Fruit fly (Drosophila melanogaster) whole organism, embryonic: ENCODE results near the gene CG11664.
A peak's percentile ranks its signal among the peaks of the same experiment; 100 is the strongest.

Source experiments
- Atf3 ChIP-seq: fragments of 200-800 bp; sonication (Bioruptor generic); optimal IDR thresholded peaks from 3 replicates; lab custom pipeline; 2016; ENCODE audit warnings: missing biosample characterization, missing genetic modification characterization
- B-H1 ChIP-seq: fragments of 200-800 bp; sonication (Bioruptor generic); IDR thresholded peaks from 3 replicates; pipeline ENCODE4 v1.3.6; 2022; ENCODE audit warnings: missing biosample characterization, missing genetic modification characterization
- B-H2 ChIP-seq: fragments of 200-800 bp; sonication (Bioruptor generic); optimal IDR thresholded peaks from 2 replicates; lab custom pipeline; 2018; ENCODE audit warnings: missing biosample characterization, mild to moderate bottlenecking, missing genetic modification characterization
- CG10565 ChIP-seq: fragments of 200-800 bp; sonication (Bioruptor generic); optimal IDR thresholded peaks from 3 replicates; lab custom pipeline; 2016; ENCODE audit warnings: missing biosample characterization, mild to moderate bottlenecking, missing genetic modification characterization
- CG12104 ChIP-seq: fragments of 200-800 bp; sonication (Bioruptor generic); optimal IDR thresholded peaks from 3 replicates; lab custom pipeline; 2016; ENCODE audit warnings: missing biosample characterization, missing genetic modification characterization
- CG14441 ChIP-seq: fragments of 200-800 bp; sonication (Bioruptor generic); IDR thresholded peaks from 2 replicates; pipeline ENCODE4 v1.3.6; 2022; ENCODE audit warnings: missing biosample characterization, missing genetic modification characterization
- CG14710 ChIP-seq: fragments of 200-800 bp; sonication (Bioruptor generic); optimal IDR thresholded peaks from 3 replicates; lab custom pipeline; 2019; ENCODE audit warnings: missing biosample characterization, mild to moderate bottlenecking, missing genetic modification characterization, moderate library complexity
- CG15011 ChIP-seq: fragments of 200-800 bp; sonication (Bioruptor generic); optimal IDR thresholded peaks from 3 replicates; lab custom pipeline; 2018; ENCODE audit warnings: missing biosample characterization, mild to moderate bottlenecking, missing genetic modification characterization
- CG15269 ChIP-seq: fragments of 200-800 bp; sonication (Bioruptor generic); optimal IDR thresholded peaks from 2 replicates; lab custom pipeline; 2018; ENCODE audit warnings: missing biosample characterization, mild to moderate bottlenecking, missing genetic modification characterization, moderate library complexity
- CG1602 ChIP-seq: fragments of 200-800 bp; sonication (Bioruptor generic); optimal IDR thresholded peaks from 3 replicates; lab custom pipeline; 2016; ENCODE audit warnings: missing biosample characterization, missing genetic modification characterization
- CG1603 ChIP-seq: fragments of 200-800 bp; sonication (Bioruptor generic); optimal IDR thresholded peaks from 2 replicates; lab custom pipeline; 2019; ENCODE audit warnings: missing biosample characterization, mild to moderate bottlenecking, missing genetic modification characterization, moderate library complexity
- CG2116 ChIP-seq: fragments of 200-800 bp; sonication (Bioruptor generic); optimal IDR thresholded peaks from 3 replicates; lab custom pipeline; 2018; ENCODE audit warnings: missing biosample characterization, mild to moderate bottlenecking, missing genetic modification characterization
- CG2199 ChIP-seq: fragments of 200-800 bp; sonication (Bioruptor generic); IDR thresholded peaks from 3 replicates; pipeline ENCODE4 v1.3.6; 2022; ENCODE audit warnings: missing biosample characterization, missing genetic modification characterization
- CG31224 ChIP-seq: fragments of 200-800 bp; sonication (Bioruptor generic); IDR thresholded peaks from 2 replicates; pipeline ENCODE4 v1.3.6; 2022; ENCODE audit warnings: missing biosample characterization, missing genetic modification characterization
- CG4360 ChIP-seq: fragments of 200-800 bp; sonication (Bioruptor generic); IDR thresholded peaks from 2 replicates; pipeline ENCODE4 v1.3.6; 2022; ENCODE audit warnings: missing biosample characterization, missing genetic modification characterization
- CG5245 ChIP-seq: fragments of 200-800 bp; sonication (Bioruptor generic); optimal IDR thresholded peaks from 3 replicates; lab custom pipeline; 2016; ENCODE audit warnings: missing biosample characterization, missing genetic modification characterization
- CG6254 ChIP-seq: fragments of 200-800 bp; sonication (Bioruptor generic); optimal IDR thresholded peaks from 3 replicates; lab custom pipeline; 2017; ENCODE audit warnings: mild to moderate bottlenecking, missing biosample characterization, missing genetic modification reagents, missing genetic modification characterization
- CG8089 ChIP-seq: fragments of 200-800 bp; sonication (Bioruptor generic); optimal IDR thresholded peaks from 3 replicates; lab custom pipeline; 2016; ENCODE audit warnings: missing biosample characterization, missing genetic modification characterization
- CG8765 ChIP-seq: fragments of 200-800 bp; sonication (Bioruptor generic); IDR thresholded peaks from 2 replicates; pipeline ENCODE4 v1.3.6; 2022; ENCODE audit warnings: missing biosample characterization, missing genetic modification characterization
- CG9876 ChIP-seq: fragments of 200-800 bp; sonication (Bioruptor generic); optimal IDR thresholded peaks from 2 replicates; lab custom pipeline; 2016; ENCODE audit warnings: missing biosample characterization, missing genetic modification characterization
- Drgx ChIP-seq: fragments of 200-800 bp; sonication (Bioruptor generic); IDR thresholded peaks from 2 replicates; pipeline ENCODE4 v1.3.6; 2022; ENCODE audit warnings: missing biosample characterization, missing genetic modification characterization
- E2f1 ChIP-seq: fragments of 200-800 bp; sonication (Bioruptor generic); IDR thresholded peaks from 2 replicates; pipeline ENCODE4 v1.3.6; 2022; ENCODE audit warnings: missing biosample characterization, missing genetic modification characterization
- ERR ChIP-seq: fragments of 200-800 bp; sonication (Bioruptor generic); optimal IDR thresholded peaks from 2 replicates; lab custom pipeline; 2016; ENCODE audit warnings: missing biosample characterization, missing genetic modification characterization
- Ets65A ChIP-seq: fragments of 200-800 bp; sonication (Bioruptor generic); peaks from one replicate; lab custom pipeline; 2016; ENCODE audit warnings: missing biosample characterization, missing genetic modification characterization
- H15 ChIP-seq: fragments of 200-800 bp; sonication (Bioruptor generic); IDR thresholded peaks from 3 replicates; pipeline ENCODE4 v1.3.6; 2022; ENCODE audit warnings: missing biosample characterization, missing genetic modification characterization
- H2.0 ChIP-seq: fragments of 200-800 bp; sonication (Bioruptor generic); IDR thresholded peaks from 2 replicates; pipeline ENCODE4 v1.3.6; 2022; ENCODE audit warnings: missing biosample characterization, missing genetic modification characterization
- Lim3 ChIP-seq: fragments of 200-800 bp; sonication (Bioruptor generic); IDR thresholded peaks from 2 replicates; pipeline ENCODE4 v1.3.6; 2022; ENCODE audit warnings: missing biosample characterization, missing genetic modification characterization
- NC2α ChIP-seq: fragments of 200-800 bp; sonication (Bioruptor generic); optimal IDR thresholded peaks from 2 replicates; lab custom pipeline; 2016; ENCODE audit warnings: missing biosample characterization, missing genetic modification characterization
- NfI ChIP-seq: fragments of 200-800 bp; sonication (Bioruptor generic); optimal IDR thresholded peaks from 3 replicates; lab custom pipeline; 2018; ENCODE audit warnings: missing biosample characterization, mild to moderate bottlenecking, missing genetic modification characterization, moderate library complexity
- Sox102F ChIP-seq: fragments of 200-800 bp; sonication (Bioruptor generic); optimal IDR thresholded peaks from 2 replicates; lab custom pipeline; 2018; ENCODE audit warnings: missing biosample characterization, mild to moderate bottlenecking, missing genetic modification characterization, moderate library complexity
- Vsx1 ChIP-seq: fragments of 200-800 bp; sonication (Bioruptor generic); optimal IDR thresholded peaks from 2 replicates; lab custom pipeline; 2017; ENCODE audit warnings: missing biosample characterization, mild to moderate bottlenecking, missing genetic modification characterization, missing genetic modification reagents
- Xbp1 ChIP-seq: fragments of 200-800 bp; sonication (Bioruptor generic); optimal IDR thresholded peaks from 3 replicates; lab custom pipeline; 2016; ENCODE audit warnings: missing biosample characterization, mild to moderate bottlenecking, missing genetic modification characterization
- ap ChIP-seq: fragments of 200-800 bp; sonication (Bioruptor generic); IDR thresholded peaks from 2 replicates; pipeline ENCODE4 v1.3.6; 2022; ENCODE audit warnings: missing biosample characterization, missing genetic modification characterization
- ara ChIP-seq: fragments of 200-800 bp; sonication (Bioruptor generic); IDR thresholded peaks from 2 replicates; pipeline ENCODE4 v1.3.6; 2022; ENCODE audit warnings: missing biosample characterization, missing genetic modification characterization
- br ChIP-seq: fragments of >200 bp; optimal IDR thresholded peaks from 2 replicates; lab custom pipeline; 2017
- bsh ChIP-seq, 2 experiments: fragments of 200-800 bp; sonication (Bioruptor generic); optimal IDR thresholded peaks; 2 replicates each; lab custom pipeline; 2017 to 2018; ENCODE audit warnings: mild to moderate bottlenecking in 2 of 2, missing biosample characterization in 2 of 2, missing genetic modification characterization in 2 of 2, moderate library complexity in 1 of 2
- corto ChIP-seq: fragments of 200-800 bp; sonication (Bioruptor generic); optimal IDR thresholded peaks from 2 replicates; lab custom pipeline; 2016; ENCODE audit warnings: missing biosample characterization, mild to moderate bottlenecking, missing genetic modification characterization, moderate library complexity
- danr ChIP-seq: fragments of 200-800 bp; sonication (Bioruptor generic); IDR thresholded peaks from 2 replicates; pipeline ENCODE4 v1.3.6; 2022; ENCODE audit warnings: missing biosample characterization, missing genetic modification characterization
- exex ChIP-seq: fragments of 200-800 bp; sonication (Bioruptor generic); optimal IDR thresholded peaks from 4 replicates; lab custom pipeline; 2018; ENCODE audit warnings: missing biosample characterization, mild to moderate bottlenecking, missing genetic modification characterization, moderate library complexity
- ftz-f1 ChIP-seq: fragments of 200-800 bp; sonication (Bioruptor generic); optimal IDR thresholded peaks from 2 replicates; lab custom pipeline; 2016; ENCODE audit warnings: missing biosample characterization, missing genetic modification characterization
- grn ChIP-seq: fragments of 200-800 bp; sonication (Bioruptor generic); optimal IDR thresholded peaks from 3 replicates; lab custom pipeline; 2017; ENCODE audit warnings: missing biosample characterization, missing genetic modification characterization
- kah ChIP-seq: fragments of 200-800 bp; sonication (Bioruptor generic); optimal IDR thresholded peaks from 2 replicates; lab custom pipeline; 2018; ENCODE audit warnings: missing biosample characterization, mild to moderate bottlenecking, missing genetic modification characterization
- nmo ChIP-seq: fragments of 200-800 bp; sonication (Bioruptor generic); optimal IDR thresholded peaks from 2 replicates; lab custom pipeline; 2018; ENCODE audit warnings: missing biosample characterization, mild to moderate bottlenecking, missing genetic modification characterization, moderate library complexity
- pan ChIP-seq, 4 experiments: fragments of >200 bp in 3 of 4; fragments of 200-800 bp in 1 of 4; sonication (Bioruptor generic) in 1 of 4; optimal IDR thresholded peaks in 3 of 4; IDR thresholded peaks in 1 of 4; 2 replicates each; pipeline versions ENCODE4 v1.3.6 to Lab custom; 2017 to 2022; ENCODE audit warnings: missing biosample characterization in 2 of 4, missing genetic modification characterization in 2 of 4, mixed read lengths in 1 of 4
- pfk ChIP-seq: fragments of 200-800 bp; sonication (Bioruptor generic); optimal IDR thresholded peaks from 2 replicates; lab custom pipeline; 2018; ENCODE audit warnings: missing biosample characterization, mild to moderate bottlenecking, missing genetic modification characterization, moderate library complexity
- sima ChIP-seq: fragments of 200-800 bp; sonication (Bioruptor generic); optimal IDR thresholded peaks from 2 replicates; lab custom pipeline; 2016; ENCODE audit warnings: missing biosample characterization, missing genetic modification characterization
- sisA ChIP-seq: fragments of 200-800 bp; sonication (Bioruptor generic); IDR thresholded peaks from 2 replicates; pipeline ENCODE4 v1.3.6; 2022; ENCODE audit warnings: missing biosample characterization, missing genetic modification characterization
- sqz ChIP-seq: fragments of 200-800 bp; sonication (Bioruptor generic); optimal IDR thresholded peaks from 3 replicates; lab custom pipeline; 2018; ENCODE audit warnings: missing biosample characterization, mild to moderate bottlenecking, missing genetic modification characterization
- tgo ChIP-seq: fragments of 200-800 bp; sonication (Bioruptor generic); IDR thresholded peaks from 3 replicates; pipeline ENCODE4 v1.3.6; 2022; ENCODE audit warnings: missing biosample characterization, missing genetic modification characterization
- tin ChIP-seq: fragments of 200-800 bp; sonication (Bioruptor generic); optimal IDR thresholded peaks from 3 replicates; lab custom pipeline; 2016; ENCODE audit warnings: missing biosample characterization, missing genetic modification characterization
- tll ChIP-seq, 2 experiments: fragments of 200-800 bp in 1 of 2; fragments of >200 bp in 1 of 2; sonication (Bioruptor generic) in 1 of 2; optimal IDR thresholded peaks; 2 replicates each; lab custom pipeline; 2017 to 2019; ENCODE audit warnings: missing biosample characterization in 2 of 2, missing genetic modification characterization in 2 of 2, mild to moderate bottlenecking in 1 of 2, moderate library complexity in 1 of 2
- toy ChIP-seq: fragments of 200-800 bp; sonication (Bioruptor generic); IDR thresholded peaks from 2 replicates; pipeline ENCODE4 v1.3.6; 2022; ENCODE audit warnings: missing biosample characterization, missing genetic modification characterization

CG11664 gene

dm6 chrX:843489-843888 lies 32.0 kb upstream of the CG11664 start (continued):
- TF ChIP-seq CG15269 = peak; percentile 1
- no peak for TF ChIP-seq br (lab: Kevin White, UChicago)
- no peak for TF ChIP-seq sisA (GFP tag; lab: Robert Waterston, UW)
- no peak for TF ChIP-seq ftz-f1 (GFP tag; lab: Kevin White, UChicago)
- TF ChIP-seq H2.0 = no peak
- TF ChIP-seq Vsx1 (GFP tag; lab: Kevin White, UChicago) = no peak
- no peak for TF ChIP-seq Atf3
- TF ChIP-seq tll (GFP tag; optimal IDR thresholded peaks at IDR 0.05; lab: Kevin White, UChicago) = no peak
- no peak for TF ChIP-seq kah
- TF ChIP-seq CG2199 = no peak
- no peak for TF ChIP-seq grn (GFP tag; lab: Kevin White, UChicago)
- TF ChIP-seq ERR (GFP tag; lab: Kevin White, UChicago) = no peak
- TF ChIP-seq CG5245 (GFP tag; lab: Kevin White, UChicago) = no peak
- no peak for TF ChIP-seq B-H1 (GFP tag; lab: Robert Waterston, UW)
- TF ChIP-seq Sox102F (GFP tag; lab: Kevin White, UChicago) = peak; percentile 52
- no peak for TF ChIP-seq CG4360 (GFP tag; lab: Robert Waterston, UW)
- TF ChIP-seq CG6254 (GFP tag; lab: Kevin White, UChicago) = no peak
- TF ChIP-seq B-H2 (GFP tag; lab: Kevin White, UChicago) = no peak
- peak; percentile 56 for TF ChIP-seq CG14710
- TF ChIP-seq sima (GFP tag; lab: Kevin White, UChicago) = no peak
- TF ChIP-seq CG15011 (GFP tag; lab: Kevin White, UChicago) = no peak
- peak; percentile 58 for TF ChIP-seq nmo (GFP tag; lab: Kevin White, UChicago)
- TF ChIP-seq CG1602 (GFP tag; lab: Kevin White, UChicago) = peak; percentile 11
- TF ChIP-seq toy = no peak
- no peak for TF ChIP-seq NC2α (GFP tag; lab: Kevin White, UChicago)
- no peak for TF ChIP-seq sqz (GFP tag; lab: Kevin White, UChicago)
- no peak for TF ChIP-seq tin (GFP tag; lab: Kevin White, UChicago)
- no peak for TF ChIP-seq corto (GFP tag; lab: Kevin White, UChicago)
- no peak for TF ChIP-seq bsh (GFP tag; optimal IDR thresholded peaks at IDR 0.05; lab: Kevin White, UChicago)
- no peak for TF ChIP-seq NfI (GFP tag; lab: Kevin White, UChicago)
- peak; percentile 18 for TF ChIP-seq CG2116 (GFP tag; lab: Kevin White, UChicago)
- no peak for TF ChIP-seq exex (tag; lab: Kevin White, UChicago)
- TF ChIP-seq Xbp1 (GFP tag; lab: Kevin White, UChicago) = peak; percentile 46
- no peak for TF ChIP-seq CG1603 (tag; lab: Kevin White, UChicago)
- no peak for TF ChIP-seq Ets65A (GFP tag; lab: Kevin White, UChicago)
- TF ChIP-seq CG31224 (GFP tag; lab: Robert Waterston, UW) = no peak
- no peak for TF ChIP-seq CG9876
- no peak for TF ChIP-seq H15
- no peak for TF ChIP-seq danr (GFP tag; lab: Robert Waterston, UW)
- TF ChIP-seq ap (GFP tag; lab: Robert Waterston, UW) = no peak
- no peak; the same call in 2 of the 3 replicates for TF ChIP-seq tgo (GFP tag; lab: Robert Waterston, UW)
- no peak for TF ChIP-seq ara (GFP tag; lab: Robert Waterston, UW)
- no peak for TF ChIP-seq Drgx
- TF ChIP-seq CG14441 (GFP tag; lab: Robert Waterston, UW) = peak; percentile 20; the same call in 1 of the 2 replicates
- no peak for TF ChIP-seq CG10565 (GFP tag; lab: Kevin White, UChicago)
- TF ChIP-seq Lim3 (GFP tag; lab: Robert Waterston, UW) = no peak
- no peak for TF ChIP-seq pan (optimal IDR thresholded peaks at IDR 0.05; lab: Kevin White, UChicago)
- no peak for TF ChIP-seq pan (GFP tag; optimal IDR thresholded peaks at IDR 0.05 in 1 of 2, IDR thresholded peaks at IDR 0.05 in 1 of 2)
- TF ChIP-seq E2f1 (GFP tag; lab: Robert Waterston, UW) = no peak
- no peak for TF ChIP-seq CG12104 (GFP tag; lab: Kevin White, UChicago)
- TF ChIP-seq pfk = no peak
- no peak for TF ChIP-seq CG8765
- no peak for TF ChIP-seq CG8089 (GFP tag; lab: Kevin White, UChicago)
